Worm (Caenorhabditis elegans) whole organism, young adult: ENCODE measurements around the gene cah-1.

ENCODE experiments used
- F22D6.2 ChIP-seq: sonication (generic microtip); optimal IDR thresholded peaks from 2 replicates; lab custom pipeline; 2016; ENCODE audit warnings: mild to moderate bottlenecking, missing genetic modification characterization, missing compliant biosample characterization
- F23B12.7 ChIP-seq: sonication (generic microtip); optimal IDR thresholded peaks from 2 replicates; lab custom pipeline; 2017; ENCODE audit warnings: missing genetic modification characterization, mild to moderate bottlenecking, missing compliant biosample characterization, antibody characterized with exemption, moderate library complexity; ENCODE audit not compliant: insufficient read depth
- F57C9.4 ChIP-seq: sonication (generic microtip); optimal IDR thresholded peaks from 2 replicates; lab custom pipeline; 2017; ENCODE audit warnings: mild to moderate bottlenecking, missing genetic modification characterization, missing compliant biosample characterization
- T07F8.4 ChIP-seq: sonication (generic microtip); optimal IDR thresholded peaks from 2 replicates; lab custom pipeline; 2016; ENCODE audit warnings: mild to moderate bottlenecking, missing genetic modification characterization, moderate library complexity, missing compliant biosample characterization
- athp-1 ChIP-seq: sonication (generic microtip); optimal IDR thresholded peaks from 2 replicates; lab custom pipeline; 2017; ENCODE audit warnings: mild to moderate bottlenecking, missing genetic modification characterization, missing compliant biosample characterization
- ceh-100 ChIP-seq: fragments of 200-800 bp; sonication (Bioruptor generic); IDR thresholded peaks from 2 replicates; pipeline ENCODE4 v1.3.6; 2022; ENCODE audit warnings: missing genetic modification reagents, missing genetic modification characterization, missing compliant biosample characterization
- ceh-27 ChIP-seq: fragments of 200-800 bp; sonication (Bioruptor generic); optimal IDR thresholded peaks from 2 replicates; lab custom pipeline; 2018; ENCODE audit warnings: mild to moderate bottlenecking, missing genetic modification characterization, moderate library complexity, missing compliant biosample characterization
- chd-7 ChIP-seq: sonication (generic microtip); optimal IDR thresholded peaks from 2 replicates; lab custom pipeline; 2016; ENCODE audit warnings: mild to moderate bottlenecking, missing genetic modification characterization, moderate library complexity, missing compliant biosample characterization
- dpff-1 ChIP-seq: sonication (generic microtip); optimal IDR thresholded peaks from 2 replicates; lab custom pipeline; 2017; ENCODE audit warnings: mild to moderate bottlenecking, missing genetic modification characterization, missing compliant biosample characterization
- dpl-1 ChIP-seq: fragments of 150-350 bp; optimal IDR thresholded peaks from 2 replicates; lab custom pipeline; 2014; ENCODE audit warnings: missing biosample characterization, missing genetic modification reagents, missing genetic modification characterization
- efl-1 ChIP-seq: fragments of 150-350 bp; optimal IDR thresholded peaks from 2 replicates; lab custom pipeline; 2014; ENCODE audit warnings: missing biosample characterization, missing genetic modification reagents, missing genetic modification characterization
- egl-18 ChIP-seq: fragments of 200-800 bp; sonication (Bioruptor generic); IDR thresholded peaks from 2 replicates; pipeline ENCODE4 v1.3.6; 2022; ENCODE audit warnings: missing genetic modification reagents, missing genetic modification characterization, missing compliant biosample characterization
- egl-44 ChIP-seq: fragments of 200-800 bp; sonication (Bioruptor generic); IDR thresholded peaks from 2 replicates; pipeline ENCODE4 v1.3.6; 2022; ENCODE audit warnings: missing genetic modification reagents, missing genetic modification characterization, missing compliant biosample characterization
- hlh-26 ChIP-seq: fragments of 200-800 bp; sonication (Bioruptor generic); conservative IDR thresholded peaks from 2 replicates; pipeline ENCODE4 v1.3.6; 2022; ENCODE audit warnings: missing genetic modification reagents, missing genetic modification characterization, missing compliant biosample characterization
- hsf-1 ChIP-seq: fragments of 200-800 bp; sonication (Bioruptor generic); IDR thresholded peaks from 2 replicates; pipeline ENCODE4 v1.3.6; 2022; ENCODE audit warnings: missing genetic modification reagents, missing genetic modification characterization, missing compliant biosample characterization
- let-607 ChIP-seq, 2 experiments: fragments of 200-800 bp in 1 of 2; sonication (Bioruptor generic) in 1 of 2; sonication (generic microtip) in 1 of 2; optimal IDR thresholded peaks; 2 replicates each; lab custom pipeline; 2016 to 2018; ENCODE audit warnings: mild to moderate bottlenecking in 2 of 2, missing compliant biosample characterization in 2 of 2, missing genetic modification characterization in 2 of 2, moderate library complexity in 2 of 2, missing genotype in 1 of 2
- lin-54 ChIP-seq: fragments of 200-800 bp; sonication (Bioruptor generic); optimal IDR thresholded peaks from 2 replicates; lab custom pipeline; 2018; ENCODE audit warnings: mild to moderate bottlenecking, missing genetic modification characterization, missing compliant biosample characterization
- lsl-1 ChIP-seq: fragments of 200-800 bp; sonication (Bioruptor generic); optimal IDR thresholded peaks from 2 replicates; lab custom pipeline; 2018; ENCODE audit warnings: mild to moderate bottlenecking, missing genetic modification characterization, moderate library complexity, missing compliant biosample characterization
- nfya-2 ChIP-seq: fragments of 200-800 bp; sonication (Bioruptor generic); IDR thresholded peaks from 2 replicates; pipeline ENCODE4 v1.3.6; 2022; ENCODE audit warnings: missing genetic modification reagents, missing genetic modification characterization, missing compliant biosample characterization
- nhr-120 ChIP-seq: fragments of 200-800 bp; sonication (Bioruptor generic); IDR thresholded peaks from 2 replicates; pipeline ENCODE4 v1.3.6; 2022; ENCODE audit warnings: missing genetic modification characterization, missing compliant biosample characterization
- nhr-80 ChIP-seq: sonication (generic microtip); optimal IDR thresholded peaks from 2 replicates; lab custom pipeline; 2016; ENCODE audit warnings: missing genetic modification characterization, missing compliant biosample characterization
- nhr-90 ChIP-seq: sonication (generic microtip); optimal IDR thresholded peaks from 2 replicates; lab custom pipeline; 2016; ENCODE audit warnings: missing genotype, mild to moderate bottlenecking, missing genetic modification characterization, missing compliant biosample characterization
- pha-4 ChIP-seq: fragments of 150-350 bp; sonication (generic microtip); optimal IDR thresholded peaks from 2 replicates; lab custom pipeline; 2014; ENCODE audit warnings: missing biosample characterization, missing genetic modification reagents, missing genetic modification characterization
- rcor-1 ChIP-seq: fragments of 200-800 bp; sonication (Bioruptor generic); IDR thresholded peaks from 2 replicates; pipeline ENCODE4 v1.3.6; 2022; ENCODE audit warnings: missing genetic modification reagents, missing genetic modification characterization, missing compliant biosample characterization
- snpc-3.4 ChIP-seq: sonication (generic microtip); optimal IDR thresholded peaks from 2 replicates; lab custom pipeline; 2017; ENCODE audit warnings: missing genetic modification characterization, mild to moderate bottlenecking, missing compliant biosample characterization, antibody characterized with exemption, moderate library complexity, missing genotype, missing genetic modification reagents
- sptf-2 ChIP-seq: fragments of 200-800 bp; sonication (Bioruptor generic); optimal IDR thresholded peaks from 2 replicates; lab custom pipeline; 2018; ENCODE audit warnings: mild to moderate bottlenecking, missing genetic modification characterization, missing compliant biosample characterization
- tlf-1 ChIP-seq: fragments of 200-800 bp; sonication (Bioruptor generic); optimal IDR thresholded peaks from 2 replicates; lab custom pipeline; 2018; ENCODE audit warnings: mild to moderate bottlenecking, missing genetic modification characterization, missing compliant biosample characterization
- unc-62 ChIP-seq: fragments of 150-350 bp; optimal IDR thresholded peaks from 2 replicates; lab custom pipeline; 2014; ENCODE audit warnings: missing biosample characterization, missing genetic modification reagents, missing genetic modification characterization
- zfh-2 ChIP-seq: fragments of 200-800 bp; sonication (Bioruptor generic); conservative IDR thresholded peaks from 2 replicates; pipeline ENCODE4 v1.3.6; 2022; ENCODE audit warnings: missing genetic modification reagents, missing genetic modification characterization, missing compliant biosample characterization
- ztf-22 ChIP-seq: fragments of 200-800 bp; sonication (Bioruptor generic); optimal IDR thresholded peaks from 2 replicates; lab custom pipeline; 2018; ENCODE audit warnings: mild to moderate bottlenecking, missing genetic modification characterization, moderate library complexity, missing compliant biosample characterization
- ztf-25 ChIP-seq: fragments of 200-800 bp; sonication (Bioruptor generic); IDR thresholded peaks from 2 replicates; pipeline ENCODE4 v1.3.6; 2022; ENCODE audit warnings: missing genetic modification reagents, missing genetic modification characterization, missing compliant biosample characterization
- ztf-6 ChIP-seq: fragments of 200-800 bp; sonication (Bioruptor generic); IDR thresholded peaks from 2 replicates; pipeline ENCODE4 v1.3.6; 2022; ENCODE audit warnings: missing genetic modification reagents, missing genetic modification characterization, missing compliant biosample characterization

Gene cah-1

ce11 chrIII:5125759-5126158 lies 40.3 kb upstream of the cah-1 start (continued):
- no peak for TF ChIP-seq lsl-1 (GFP tag; lab: Kevin White, UChicago)
- no peak for TF ChIP-seq hlh-26 (GFP tag; lab: Robert Waterston, UW)

DNA sequence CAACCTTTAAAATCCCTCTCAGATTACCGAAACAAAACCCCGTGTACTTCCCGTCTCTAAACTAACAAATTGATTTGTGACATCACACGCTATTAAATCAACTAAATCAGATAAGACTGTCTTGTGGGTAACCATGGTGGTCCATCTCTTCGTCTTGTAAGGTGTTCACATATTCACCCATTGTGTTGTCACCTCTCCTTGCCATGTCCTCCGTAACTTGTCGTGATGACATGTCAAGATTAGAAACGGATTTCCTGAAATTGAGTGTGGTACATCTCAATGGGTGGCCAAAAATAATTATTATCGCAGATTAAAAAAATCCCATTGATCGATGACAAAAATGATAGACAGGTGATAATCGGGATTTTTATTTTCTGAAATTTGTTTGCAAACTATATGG lies 39.0 kb upstream of the cah-1 start:
- TF ChIP-seq F57C9.4 (tag; lab: Kevin White, UChicago), result no peak
- peak; percentile 87 for TF ChIP-seq unc-62 (GFP tag; lab: Kevin White, UChicago)
- TF ChIP-seq, all 124 proteins: peak for 1

DNA sequence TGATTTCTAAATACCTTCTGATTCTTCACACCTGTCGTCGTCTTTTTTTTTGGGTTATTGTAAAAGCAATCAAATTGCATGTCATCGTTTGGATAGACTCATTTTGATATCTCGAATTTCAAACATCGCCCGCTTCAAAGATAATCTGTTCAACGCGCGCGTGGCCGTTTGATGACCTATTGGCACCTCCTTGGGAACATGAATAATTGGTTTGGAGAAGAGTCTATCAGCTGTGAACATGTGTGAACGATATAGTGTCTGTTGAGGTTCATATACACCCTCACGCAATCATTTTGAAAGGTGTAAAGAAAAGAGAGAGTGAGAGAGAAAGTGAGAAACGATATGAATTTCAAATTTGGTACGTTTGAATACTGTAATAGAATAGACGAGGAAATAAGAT lies 35.2 kb upstream of the cah-1 start:
- TF ChIP-seq nfya-2 (GFP tag; lab: Robert Waterston, UW) (no peak), F22D6.2 (tag; lab: Kevin White, UChicago) (no peak), egl-18 (GFP tag; lab: Robert Waterston, UW) (no peak), F23B12.7 (tag; lab: Kevin White, UChicago) (no peak), sptf-2 (no peak), dpl-1 (GFP tag; lab: Kevin White, UChicago) (no peak), T07F8.4 (tag; lab: Kevin White, UChicago) (no peak), ztf-22 (GFP tag; lab: Kevin White, UChicago) (no peak), dpff-1 (no peak), lin-54 (GFP tag; lab: Kevin White, UChicago) (no peak), nhr-120 (GFP tag; lab: Robert Waterston, UW) (no peak), chd-7 (tag; lab: Kevin White, UChicago) (no peak), snpc-3.4 (no peak), ceh-27 (GFP tag; lab: Kevin White, UChicago) (no peak), tlf-1 (GFP tag; lab: Kevin White, UChicago) (no peak), pha-4 (tag; lab: Kevin White, UChicago) (no peak), athp-1 (tag; lab: Kevin White, UChicago) (no peak), nhr-90 (tag; lab: Kevin White, UChicago) (no peak), ceh-100 (GFP tag; lab: Robert Waterston, UW) (no peak), ztf-25 (no peak)

ce11 chrIII:5119063-5119462 lies 33.6 kb upstream of the cah-1 start:
- TF ChIP-seq F22D6.2 (tag; lab: Kevin White, UChicago), result no peak

- TF ChIP-seq ztf-6 (GFP tag; lab: Robert Waterston, UW) (no peak), nhr-80 (peak; percentile 23)
These were observed 27.6 kb upstream of the cah-1 start for ce11 chrIII:5112998-5113397.

ce11 chrIII:5112399-5112798 lies 27.0 kb upstream of the cah-1 start:
- TF ChIP-seq nhr-120 (GFP tag; lab: Robert Waterston, UW), result no peak
- no peak for TF ChIP-seq efl-1 (GFP tag; lab: Kevin White, UChicago)
- no peak for TF ChIP-seq hsf-1 (GFP tag; lab: Robert Waterston, UW)
- TF ChIP-seq egl-44 (GFP tag; lab: Robert Waterston, UW), result no peak
- TF ChIP-seq zfh-2 (GFP tag; lab: Robert Waterston, UW), result no peak
- TF ChIP-seq let-607 (tag; optimal IDR thresholded peaks at IDR 0.05; lab: Kevin White, UChicago), result no peak
- no peak for TF ChIP-seq rcor-1 (GFP tag; lab: Robert Waterston, UW)
